Worm (Caenorhabditis elegans) whole organism, mixed stage, embryonic: Measurements from ENCODE around the gene F25F2.1.
A peak's percentile ranks its signal among the peaks of the same experiment; 100 is the strongest.

Experiments
- nhr-12 ChIP-seq: fragments of 150-350 bp; optimal IDR thresholded peaks from 2 replicates; lab custom pipeline; 2014; ENCODE audit warnings: missing biosample characterization, missing genetic modification characterization
- nhr-237 ChIP-seq: fragments of 150-350 bp; optimal IDR thresholded peaks from 2 replicates; lab custom pipeline; 2014; ENCODE audit warnings: missing biosample characterization, missing genetic modification characterization
- nhr-76 ChIP-seq: sonication (generic microtip); optimal IDR thresholded peaks from 2 replicates; lab custom pipeline; 2017; ENCODE audit warnings: missing biosample characterization, missing genetic modification characterization
- pha-4 ChIP-seq: fragments of 150-350 bp; optimal IDR thresholded peaks from 2 replicates; lab custom pipeline; 2018; ENCODE audit warnings: missing biosample characterization, missing genetic modification reagents, missing genetic modification characterization
- snpc-4 ChIP-seq: fragments of 150-350 bp; optimal IDR thresholded peaks from 2 replicates; lab custom pipeline; 2014; ENCODE audit warnings: missing biosample characterization, missing genetic modification characterization
- ztf-11 ChIP-seq: fragments of 150-350 bp; optimal IDR thresholded peaks from 2 replicates; lab custom pipeline; 2014; ENCODE audit warnings: missing biosample characterization, missing genetic modification characterization

DNA sequence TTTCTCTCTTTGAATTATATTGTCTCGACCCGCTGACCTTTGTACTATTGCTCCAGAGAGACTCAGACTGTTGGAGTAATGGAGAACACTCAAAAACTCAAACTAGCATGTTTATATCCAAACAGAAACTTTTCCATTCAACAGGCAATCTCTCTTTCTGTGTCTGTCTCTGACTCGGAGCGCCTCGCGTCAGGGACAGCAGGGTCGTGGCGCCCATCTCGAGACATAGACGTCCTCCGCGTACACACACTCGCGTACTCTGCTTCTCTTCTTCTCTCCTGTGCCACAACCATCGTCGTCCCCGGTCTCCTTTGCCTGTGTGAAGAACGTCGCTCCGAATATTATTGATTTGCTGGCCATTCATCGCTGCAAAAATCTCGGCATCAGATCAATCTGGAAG lies 43.3 kb downstream of the F25F2.1 start:
- TF ChIP-seq snpc-4 (no peak), nhr-76 (tag; lab: Kevin White, UChicago) (no peak), pha-4 (tag; lab: Kevin White, UChicago) (peak; percentile 33), nhr-237 (tag; lab: Kevin White, UChicago) (no peak), nhr-12 (tag; lab: Kevin White, UChicago) (no peak), ztf-11 (tag; lab: Kevin White, UChicago) (no peak)
